Worm (Caenorhabditis elegans): Measurements from ENCODE around the gene Y81G3A.4.
A peak's percentile ranks its signal among the peaks of the same experiment; 100 is the strongest.

Gene Y81G3A.4

DNA sequence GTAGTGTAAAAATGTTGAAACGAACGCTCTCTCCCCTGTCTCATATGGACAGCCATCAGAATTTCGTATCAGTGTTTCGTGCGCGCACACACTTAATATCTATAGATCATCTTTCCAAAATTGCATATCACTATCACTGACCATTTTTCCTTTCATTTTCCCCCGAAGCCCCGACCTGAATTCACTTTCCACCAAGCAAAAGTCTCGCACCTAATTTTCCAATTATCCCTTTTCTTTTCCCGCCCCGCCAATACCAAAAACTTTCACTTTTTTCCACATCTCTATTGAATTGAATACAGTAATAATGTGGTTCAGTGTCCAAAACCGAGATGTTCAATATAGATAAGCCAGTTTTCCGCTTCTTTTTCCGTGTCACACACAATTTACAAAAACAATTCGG lies 37.8 kb upstream of the Y81G3A.4 start:
- TF ChIP-seq ceh-20 (GFP tag; IDR thresholded peaks at IDR 0.05) = no peak

DNA sequence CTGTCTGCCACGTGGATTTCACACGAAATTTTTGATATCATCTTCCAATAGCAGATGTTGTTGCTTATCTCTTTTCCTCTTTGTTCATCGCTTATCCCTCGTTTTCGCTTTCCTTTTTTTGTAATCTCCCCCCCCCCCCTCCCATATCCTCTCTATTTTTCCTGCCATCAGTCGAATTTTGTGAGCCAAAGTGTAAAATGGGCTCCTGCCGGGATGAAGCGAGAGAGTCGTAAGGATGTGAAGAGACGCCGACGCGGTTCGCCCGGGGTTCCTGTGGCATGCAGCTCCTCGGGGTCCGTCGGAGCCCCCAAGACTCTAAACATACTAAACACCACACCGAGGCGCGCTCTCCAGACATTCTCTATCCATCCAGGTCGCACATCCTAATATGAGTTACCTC lies 34.6 kb upstream of the Y81G3A.4 start, which contains the start of gene zyx-1:
zyx-1 (plus strand) TSS at position 331 of the 400 bp plus-strand sequence.
- TF ChIP-seq nhr-237 (tag; optimal IDR thresholded peaks at IDR 0.05) (no peak), pqm-1 (tag; optimal IDR thresholded peaks at IDR 0.05) (no peak), daf-19 (GFP tag; conservative IDR thresholded peaks at IDR 0.05) (no peak), vab-7 (GFP tag; IDR thresholded peaks at IDR 0.05) (no peak), hlh-11 (tag; optimal IDR thresholded peaks at IDR 0.05) (peak; percentile 39), aly-2 (tag; optimal IDR thresholded peaks at IDR 0.05) (no peak), lin-15B (tag; optimal IDR thresholded peaks at IDR 0.05) (no peak), unc-130 (GFP tag; optimal IDR thresholded peaks at IDR 0.05) (no peak), egl-43 (GFP tag; IDR thresholded peaks at IDR 0.05) (no peak), skn-1 (tag; optimal IDR thresholded peaks at IDR 0.05) (no peak), nhr-11 (tag; optimal IDR thresholded peaks at IDR 0.05) (peak; percentile 19), ceh-20 (GFP tag; IDR thresholded peaks at IDR 0.05) (no peak), daf-12 (tag; optimal IDR thresholded peaks at IDR 0.05) (no peak), set-16 (GFP tag; IDR thresholded peaks at IDR 0.05) (peak; percentile 70), dmd-6 (GFP tag; IDR thresholded peaks at IDR 0.05) (no peak), ceh-62 (tag; optimal IDR thresholded peaks at IDR 0.05) (no peak)

DNA sequence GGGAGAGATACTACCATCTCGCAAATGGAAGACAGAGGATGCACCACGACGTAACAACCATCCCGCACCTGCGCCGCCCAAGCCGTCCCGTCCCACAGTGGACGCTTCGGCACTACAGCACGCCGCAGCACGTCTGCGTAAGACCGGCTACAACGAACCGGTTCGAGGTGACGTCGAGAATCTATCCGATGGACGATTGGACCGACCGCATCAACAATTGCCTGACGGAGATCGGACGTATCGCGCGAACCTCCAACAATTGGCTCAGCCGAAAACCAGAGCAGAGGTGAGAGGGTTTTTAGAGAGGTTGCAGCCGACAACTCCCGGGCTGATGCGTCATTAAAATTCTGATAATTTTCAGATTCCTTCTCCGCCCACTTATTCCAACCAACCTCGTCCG lies 32.0 kb upstream of the Y81G3A.4 start:
- TF ChIP-seq set-16 (GFP tag; IDR thresholded peaks at IDR 0.05) (peak; percentile 70), duxl-1 (tag; optimal IDR thresholded peaks at IDR 0.05; ENCODE audit: poor library complexity) (no peak), fos-1 (tag; optimal IDR thresholded peaks at IDR 0.05) (no peak), mep-1 (tag; optimal IDR thresholded peaks at IDR 0.05) (no peak), ceh-20 (GFP tag; IDR thresholded peaks at IDR 0.05) (no peak), zfp-3 (GFP tag; conservative IDR thresholded peaks at IDR 0.05) (no peak), pha-4 (GFP tag; IDR thresholded peaks at IDR 0.05) (no peak), pha-4 (tag; optimal IDR thresholded peaks at IDR 0.05) (no peak), tra-1 (GFP tag; IDR thresholded peaks at IDR 0.05) (no peak), F26F4.8 (GFP tag; conservative IDR thresholded peaks at IDR 0.05) (no peak), nhr-10 (tag; optimal IDR thresholded peaks at IDR 0.05) (no peak), egl-43 (GFP tag; IDR thresholded peaks at IDR 0.05) (no peak), dmd-6 (GFP tag; IDR thresholded peaks at IDR 0.05) (0 out of 2 replicates have a peak, but pooled peaks have one; percentile 8), dmd-8 (GFP tag; IDR thresholded peaks at IDR 0.05) (no peak), ceh-28 (tag; optimal IDR thresholded peaks at IDR 0.05) (no peak), daf-19 (GFP tag; conservative IDR thresholded peaks at IDR 0.05) (no peak)

DNA sequence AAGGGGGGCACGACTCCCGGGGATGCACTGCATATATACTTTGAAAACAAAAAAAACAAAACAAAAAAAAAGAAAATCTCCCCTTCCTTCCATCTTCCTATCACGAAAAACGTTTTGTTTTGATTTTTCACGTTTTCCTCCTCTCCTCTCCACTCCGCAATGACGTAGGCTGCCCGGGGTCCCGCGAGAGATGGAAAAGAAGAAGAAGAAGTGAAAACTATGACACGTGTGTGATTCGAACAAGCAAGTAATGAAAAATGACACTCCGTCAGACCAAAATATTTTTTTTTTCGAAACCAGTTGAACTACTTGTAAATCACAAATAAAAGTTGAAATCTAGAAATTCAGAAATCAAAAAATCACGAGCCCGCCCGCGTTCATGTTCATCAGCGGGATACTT lies 26.0 kb upstream of the Y81G3A.4 start:
- TF ChIP-seq dve-1 (tag; optimal IDR thresholded peaks at IDR 0.05; ENCODE audit: insufficient read depth) (no peak), tra-1 (GFP tag; IDR thresholded peaks at IDR 0.05) (no peak), unc-62 (GFP tag; optimal IDR thresholded peaks at IDR 0.05 in 1 of 2) (peak in 1 of 2 experiments; percentile 74), unc-62 (tag; optimal IDR thresholded peaks at IDR 0.05) (no peak), ceh-20 (GFP tag; IDR thresholded peaks at IDR 0.05) (peak; percentile 30; the same call in 1 of the 2 replicates), hif-1 (tag; optimal IDR thresholded peaks at IDR 0.05) (peak in 1 of 2 experiments; percentile 71), fkh-10 (GFP tag; optimal IDR thresholded peaks at IDR 0.05) (no peak), hlh-30 (tag; optimal IDR thresholded peaks at IDR 0.05; ENCODE audit: insufficient read depth) (peak; percentile 51), snpc-4 (tag; optimal IDR thresholded peaks at IDR 0.05) (no peak), rbr-2 (tag; optimal IDR thresholded peaks at IDR 0.05) (peak; percentile 3), mdl-1 (tag; optimal IDR thresholded peaks at IDR 0.05) (peak in 1 of 2 experiments; percentile 73), hlh-11 (tag; optimal IDR thresholded peaks at IDR 0.05) (peak; percentile 38), daf-16 (GFP tag; optimal IDR thresholded peaks at IDR 0.05) (peak in 1 of 2 experiments; percentile 63), daf-16 (tag; optimal IDR thresholded peaks at IDR 0.05) (no peak)

Measured in whole organism, L4 larva.